Worm (Caenorhabditis elegans): Measurements from ENCODE around the gene F45E12.6.

DNA sequence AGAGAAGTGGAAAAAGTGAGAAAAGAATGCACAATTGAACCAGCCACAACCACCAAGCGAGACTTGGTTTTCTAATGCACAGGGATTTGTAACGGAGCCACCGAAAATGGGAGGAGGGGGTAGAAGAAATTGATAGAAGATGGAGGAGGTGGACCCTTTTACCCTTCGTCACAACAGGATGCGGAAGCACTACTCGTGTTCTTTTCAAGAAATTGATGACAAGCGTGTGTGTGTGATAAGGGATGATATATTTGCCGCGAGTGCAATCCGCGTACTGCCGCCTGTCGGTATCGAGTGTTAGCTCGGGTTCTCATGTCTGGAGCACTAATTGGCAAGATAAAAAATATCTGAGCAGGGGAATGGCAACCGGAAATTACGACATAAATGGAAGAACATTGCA lies 9.9 kb upstream of the F45E12.6 start, which contains the start of gene F21D12.3:
- no peak for TF ChIP-seq elt-1 (tag; optimal IDR thresholded peaks at IDR 0.05)
- TF ChIP-seq lin-13 (GFP tag; optimal IDR thresholded peaks at IDR 0.05): no peak
- TF ChIP-seq mdl-1 (tag; optimal IDR thresholded peaks at IDR 0.05): no peak
- TF ChIP-seq ama-1 (optimal IDR thresholded peaks at IDR 0.05): no peak
- TF ChIP-seq nhr-6 (tag; optimal IDR thresholded peaks at IDR 0.05): no peak
- TF ChIP-seq nhr-11 (tag; optimal IDR thresholded peaks at IDR 0.05): no peak
- TF ChIP-seq alr-1 (tag; optimal IDR thresholded peaks at IDR 0.05): no peak
- TF ChIP-seq unc-62 (GFP tag; optimal IDR thresholded peaks at IDR 0.05): no peak
- TF ChIP-seq egl-27 (tag; optimal IDR thresholded peaks at IDR 0.05): no peak
- TF ChIP-seq unc-39 (tag; optimal IDR thresholded peaks at IDR 0.05): no peak
- TF ChIP-seq nhr-23 (tag; optimal IDR thresholded peaks at IDR 0.05): no peak
- no peak for TF ChIP-seq nhr-25 (tag; optimal IDR thresholded peaks at IDR 0.05)
- no peak for TF ChIP-seq nhr-77 (tag; optimal IDR thresholded peaks at IDR 0.05)

All from whole organism, L2 larva.